Fruit fly (Drosophila melanogaster) whole organism, larva: Measurements from ENCODE around the gene Cdk8.

Experiments
- noc ChIP-seq: fragments of 200-800 bp; sonication (Bioruptor generic); optimal IDR thresholded peaks from 3 replicates; lab custom pipeline; 2019; ENCODE audit warnings: missing biosample characterization, mild to moderate bottlenecking, missing genetic modification characterization, moderate library complexity

The Cdk8 gene

DNA sequence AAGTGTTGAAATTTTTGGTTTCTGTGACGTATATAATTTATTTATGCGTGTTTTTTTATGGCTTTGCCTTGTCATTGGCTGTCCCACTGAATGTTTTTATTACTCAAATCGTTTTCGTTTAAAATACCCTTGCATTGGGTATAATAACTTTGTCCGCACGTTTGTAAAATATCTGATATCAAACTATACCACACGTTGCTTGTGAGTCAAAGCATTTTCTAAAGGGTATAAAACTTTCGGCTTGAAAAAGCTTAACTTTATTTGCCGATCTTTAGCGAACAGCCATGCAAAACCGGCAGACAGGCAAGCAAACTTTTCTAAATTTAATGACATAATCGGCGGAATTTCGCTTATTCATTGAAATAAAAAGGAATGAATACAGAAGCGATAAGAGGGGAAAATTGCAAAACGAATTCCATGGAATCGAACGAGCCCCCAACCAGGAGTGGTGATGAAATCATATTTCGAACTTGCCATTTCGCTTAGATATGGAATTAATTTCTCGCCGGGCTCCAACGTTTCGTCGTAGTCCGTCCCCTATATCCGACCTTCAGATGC lies 9.0 kb upstream of the Cdk8 start:
- peak; percentile 82 for TF ChIP-seq noc (tag; lab: Kevin White, UChicago)

DNA sequence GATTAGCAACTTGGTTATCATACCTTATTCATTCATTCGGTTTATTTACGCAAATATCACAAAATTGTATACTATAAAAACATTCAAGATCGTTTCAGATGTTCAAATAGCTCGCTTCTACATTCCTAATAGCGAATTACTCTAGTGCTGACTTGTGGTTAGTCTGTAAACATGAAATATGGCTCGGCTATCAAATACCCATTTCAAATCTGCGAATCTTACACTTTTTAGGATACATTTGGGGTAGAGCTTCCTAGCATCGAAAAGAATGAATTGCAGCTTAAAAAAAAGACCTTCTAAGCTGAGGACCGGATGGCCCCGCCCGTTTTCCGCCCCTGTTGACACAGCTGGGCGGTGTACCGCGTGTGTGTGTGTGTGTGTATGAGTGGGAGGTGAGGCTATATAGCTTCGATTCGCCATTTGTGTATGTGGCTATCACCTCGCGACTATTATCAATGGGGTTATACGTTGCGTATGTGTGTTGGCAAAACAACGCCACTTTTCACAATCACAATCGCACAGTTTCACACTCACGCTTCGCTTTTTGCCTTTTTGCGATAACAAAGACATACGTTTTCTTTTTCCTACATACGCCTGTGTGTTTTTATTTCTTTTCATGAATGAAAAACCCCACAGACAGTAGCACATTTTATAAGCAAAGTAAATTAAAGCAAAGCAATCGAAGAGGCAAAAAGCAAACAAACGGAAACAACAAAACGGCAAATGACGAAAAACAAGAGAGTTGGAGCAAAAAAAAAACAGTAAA lies 8.3 kb upstream of the Cdk8 start:
- TF ChIP-seq noc (tag; lab: Kevin White, UChicago): no peak

DNA sequence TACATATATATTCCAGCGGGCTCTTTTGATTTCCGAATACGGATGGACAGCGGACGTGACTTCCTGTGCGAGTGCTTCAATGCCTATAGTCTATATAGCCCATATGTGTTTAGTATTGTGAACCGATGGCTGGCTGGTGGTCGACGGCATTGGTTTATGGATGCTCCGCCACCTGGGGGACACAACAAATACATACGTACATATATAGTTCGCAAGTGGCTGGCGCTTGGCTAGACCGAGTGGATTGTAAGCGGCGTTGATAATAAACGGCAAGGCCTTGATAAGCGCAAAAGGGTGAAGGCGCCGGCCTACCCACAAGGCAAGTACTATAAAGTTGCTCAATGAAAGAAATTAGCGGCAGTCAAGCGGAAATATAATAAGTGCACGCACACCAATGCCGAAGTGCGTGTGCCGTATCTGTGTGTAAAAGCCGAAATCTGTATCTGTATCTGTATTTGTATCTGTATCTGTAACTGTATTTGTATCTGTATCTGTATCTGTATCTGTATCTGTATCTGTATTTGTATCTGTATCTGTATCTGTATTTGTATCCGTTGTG lies 7.6 kb upstream of the Cdk8 start:
- no peak for TF ChIP-seq noc (tag; lab: Kevin White, UChicago)

DNA sequence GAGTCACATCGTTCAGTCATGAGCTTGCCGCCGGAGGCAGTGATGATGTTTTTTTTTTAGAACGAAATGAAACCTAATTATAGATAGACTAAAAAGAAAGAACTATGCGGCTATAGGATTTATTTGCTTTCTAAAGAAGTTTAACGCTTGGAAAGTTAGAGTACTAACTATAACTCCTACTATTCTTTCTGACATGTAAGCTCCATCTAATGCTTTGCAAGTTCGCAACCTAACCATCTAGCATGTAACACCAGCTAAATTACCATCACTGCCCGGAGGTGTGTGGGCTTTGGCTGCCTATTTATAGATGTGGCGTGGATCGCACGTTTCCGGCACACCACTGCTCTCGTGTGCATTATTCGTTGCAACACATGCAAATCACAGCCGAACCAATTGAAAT lies 3.6 kb upstream of the Cdk8 start:
- TF ChIP-seq noc (tag; lab: Kevin White, UChicago): no peak

DNA sequence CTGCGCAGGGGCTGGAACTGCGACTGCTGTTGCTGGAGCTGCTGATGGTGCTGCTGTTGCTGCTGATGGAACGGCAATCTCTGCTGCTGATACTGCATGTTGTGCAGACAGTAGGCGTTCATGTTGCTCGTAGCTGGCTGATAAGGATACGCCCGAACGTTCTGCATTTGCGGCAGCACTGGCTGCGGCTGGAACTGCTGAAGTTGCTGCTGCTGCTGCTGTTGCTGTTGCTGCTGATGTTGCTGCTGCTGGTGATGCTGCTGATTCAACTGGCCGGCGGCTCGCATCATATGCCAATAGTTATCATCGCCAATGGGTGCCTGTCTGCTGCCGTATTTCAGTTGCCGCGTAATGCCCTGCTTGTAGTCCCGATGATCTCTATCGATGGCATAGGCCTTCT lies 2.2 kb upstream of the Cdk8 start:
- TF ChIP-seq noc (tag; lab: Kevin White, UChicago): no peak

DNA sequence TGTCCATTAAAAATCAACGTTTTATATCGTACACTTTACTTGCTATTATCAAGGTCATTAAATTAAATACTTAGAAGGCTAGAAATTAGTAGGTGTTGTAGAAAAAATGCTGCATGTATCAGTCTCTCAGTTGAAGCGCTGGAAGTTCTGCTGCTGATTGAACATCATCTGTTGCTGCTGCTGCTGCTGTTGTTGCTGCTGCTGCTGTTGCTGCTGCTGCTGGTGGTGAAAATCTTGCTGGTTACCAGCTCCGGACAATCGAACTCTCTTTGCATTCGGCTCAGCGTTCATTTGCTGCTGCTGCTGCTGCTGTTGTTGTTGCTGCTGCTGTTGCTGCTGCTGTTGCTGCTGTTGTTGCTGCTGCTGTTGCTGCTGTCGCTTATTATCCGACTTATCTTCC lies 1.4 kb downstream of the Cdk8 start:
- TF ChIP-seq noc (tag; lab: Kevin White, UChicago): no peak

DNA sequence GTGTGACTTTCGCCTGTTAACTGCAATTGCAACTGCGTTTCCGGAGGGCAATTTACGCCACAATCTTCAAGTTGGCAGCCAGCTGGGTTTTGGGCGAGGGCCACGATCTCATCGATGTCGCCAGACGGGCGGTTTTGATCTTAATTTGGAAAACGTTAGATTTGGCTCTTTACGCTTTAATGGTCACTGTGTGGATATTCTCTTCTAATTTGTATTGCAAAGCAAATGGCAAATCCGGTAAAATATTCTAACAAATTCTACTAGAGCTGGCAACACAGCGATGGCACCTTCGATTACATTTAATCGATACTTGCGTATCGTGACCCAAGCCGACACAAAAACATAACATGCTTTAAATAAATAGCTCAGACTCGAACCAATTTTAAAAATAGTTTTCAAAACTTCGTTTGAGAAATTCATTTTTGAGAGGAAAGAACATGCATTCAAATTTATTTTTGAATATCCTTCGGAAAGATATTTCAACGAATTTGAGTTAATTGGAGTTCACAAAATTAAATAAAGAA lies 1.9 kb downstream of the Cdk8 start, which contains the start of gene I-2:
Gene I-2, minus strand, starts transcription at position 282 of the 524 bp plus-strand sequence.
- TF ChIP-seq noc (tag; lab: Kevin White, UChicago): no peak

DNA sequence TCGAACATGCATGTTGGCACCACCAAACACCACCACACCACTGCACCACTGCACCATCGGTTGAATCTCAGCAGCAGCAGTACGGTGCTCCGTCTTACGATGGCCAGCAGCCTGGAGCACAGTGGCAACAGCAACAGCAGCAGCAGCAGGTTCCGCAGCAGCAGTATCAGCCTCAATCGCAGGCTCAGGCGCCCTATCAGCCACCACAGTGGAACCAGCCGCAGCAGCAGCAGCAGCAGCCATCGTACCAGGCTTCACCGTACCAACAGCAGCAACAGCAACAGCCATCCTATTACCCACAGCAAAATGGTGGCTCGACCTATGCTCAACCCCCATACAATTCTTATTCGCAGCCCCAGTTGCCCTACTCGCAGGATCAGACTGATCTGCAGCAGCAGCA lies 6.3 kb downstream of the Cdk8 start:
- no peak for TF ChIP-seq noc (tag; lab: Kevin White, UChicago)

DNA sequence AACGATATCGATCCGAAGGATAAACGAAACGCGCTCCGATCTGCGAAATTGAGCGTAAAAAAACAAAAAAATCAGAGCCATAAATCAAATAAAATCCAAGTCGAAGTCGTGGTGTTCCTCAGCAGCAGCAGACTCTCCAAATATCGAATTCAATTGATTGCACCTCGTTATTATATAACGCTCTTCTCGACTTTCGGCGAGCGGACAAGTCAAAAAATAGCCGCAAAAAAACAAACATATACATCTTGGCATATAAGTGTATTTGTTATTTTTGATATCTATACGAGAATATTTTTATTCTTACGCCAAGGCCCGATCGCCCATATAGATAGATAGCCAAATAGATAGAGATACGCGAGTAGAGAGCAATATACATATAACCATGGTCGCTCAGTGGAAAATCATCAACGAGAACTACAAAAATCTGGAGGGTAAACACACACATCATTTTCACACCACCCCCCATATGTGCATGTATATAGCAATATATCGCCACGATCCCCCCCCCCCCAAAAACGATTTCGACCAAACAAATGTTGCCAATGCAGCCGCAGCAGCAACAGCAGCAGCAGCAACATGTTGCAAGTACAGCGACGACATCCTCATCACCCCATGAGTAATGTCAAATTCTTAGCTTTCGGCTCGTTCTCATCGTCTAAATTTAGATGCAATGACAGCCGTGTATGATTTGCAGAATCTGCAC lies 8.7 kb downstream of the Cdk8 start:
- no peak for TF ChIP-seq noc (tag; lab: Kevin White, UChicago)

DNA sequence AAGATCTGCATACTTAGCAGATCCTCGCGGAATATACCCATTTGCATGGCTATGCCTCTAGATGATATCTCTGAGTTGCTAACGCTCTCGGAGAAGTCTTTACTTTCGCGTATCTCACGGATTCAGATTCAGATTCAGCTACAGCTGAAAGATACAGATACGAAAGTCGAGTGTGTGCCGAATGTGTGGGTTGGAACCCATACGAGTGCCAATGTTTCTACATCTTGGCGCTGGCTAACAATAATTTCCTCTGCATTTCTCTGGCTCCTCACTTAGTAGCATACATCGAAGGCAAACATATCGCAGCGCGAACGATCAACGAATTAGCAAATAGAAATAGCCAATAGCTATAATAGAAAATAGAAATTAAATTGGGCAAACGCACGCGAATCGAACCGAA lies 9.3 kb downstream of the Cdk8 start:
- no peak for TF ChIP-seq noc (tag; lab: Kevin White, UChicago)

DNA sequence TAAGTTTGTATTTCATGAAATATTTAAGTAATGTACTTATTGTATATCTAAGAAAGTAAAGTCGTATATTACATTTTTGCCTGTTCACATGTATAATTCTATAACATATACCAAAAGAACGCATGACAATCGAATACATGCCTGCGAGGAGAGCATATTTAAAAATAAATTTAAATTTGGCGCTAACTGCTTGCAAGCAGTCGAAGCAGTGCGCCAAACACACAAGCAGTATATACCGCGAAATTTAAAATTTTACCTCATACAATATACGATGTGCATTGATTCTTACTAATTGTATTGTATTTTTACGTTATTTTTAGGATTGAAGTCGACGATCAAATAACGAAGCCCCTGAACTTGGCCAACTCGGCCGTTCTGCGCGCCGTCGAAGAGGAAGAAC lies 14.2 kb downstream of the Cdk8 start:
- TF ChIP-seq noc (tag; lab: Kevin White, UChicago): no peak

DNA sequence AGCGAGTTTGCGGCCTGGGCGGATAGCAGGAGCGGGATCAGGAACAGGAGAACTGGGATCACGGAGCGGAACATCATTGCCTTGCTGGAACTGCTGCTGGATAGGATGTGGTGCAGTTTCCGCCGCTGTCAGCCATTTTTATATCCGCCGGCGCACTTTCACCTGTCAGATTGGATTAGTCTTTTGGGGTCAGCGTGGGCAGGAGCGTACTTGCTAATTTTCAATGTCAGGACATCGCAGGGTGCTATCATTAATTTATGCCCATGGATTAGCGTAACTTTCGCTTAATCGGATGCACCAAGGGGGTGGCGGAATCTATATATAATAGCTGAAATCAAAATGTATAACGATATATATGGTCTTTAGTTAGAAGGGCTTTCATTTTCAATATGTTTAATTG lies 14.7 kb downstream of the Cdk8 start, which contains the start of gene Ilp5:
Gene Ilp5, minus strand, starts transcription at position 101 of the 400 bp plus-strand sequence.
- no peak for TF ChIP-seq noc (tag; lab: Kevin White, UChicago)

DNA sequence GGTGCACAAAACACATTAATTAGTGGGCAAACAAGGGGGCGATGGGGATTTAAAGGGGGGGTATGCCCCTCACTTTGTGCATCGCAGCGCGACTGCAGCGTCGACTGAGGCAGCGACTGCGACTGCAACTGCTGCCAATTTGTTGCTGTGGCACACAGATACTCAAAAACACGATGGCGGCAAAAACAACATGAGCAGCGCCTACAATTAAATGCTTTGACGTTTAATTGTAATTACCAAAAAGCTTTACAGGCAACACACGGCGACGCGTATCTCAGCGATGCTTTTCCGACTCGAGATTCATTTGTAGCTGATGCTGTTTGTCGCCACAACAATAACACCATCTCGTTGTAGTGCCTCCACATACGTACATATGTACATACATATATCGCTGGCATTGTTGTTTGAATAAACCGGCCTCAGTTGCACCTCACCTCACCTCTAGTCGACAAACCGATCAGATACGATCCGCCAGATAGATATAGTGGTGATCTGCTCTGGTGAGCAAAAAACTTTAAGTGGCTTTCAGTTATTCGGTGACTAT lies 17.3 kb downstream of the Cdk8 start:
- no peak for TF ChIP-seq noc (tag; lab: Kevin White, UChicago)

DNA sequence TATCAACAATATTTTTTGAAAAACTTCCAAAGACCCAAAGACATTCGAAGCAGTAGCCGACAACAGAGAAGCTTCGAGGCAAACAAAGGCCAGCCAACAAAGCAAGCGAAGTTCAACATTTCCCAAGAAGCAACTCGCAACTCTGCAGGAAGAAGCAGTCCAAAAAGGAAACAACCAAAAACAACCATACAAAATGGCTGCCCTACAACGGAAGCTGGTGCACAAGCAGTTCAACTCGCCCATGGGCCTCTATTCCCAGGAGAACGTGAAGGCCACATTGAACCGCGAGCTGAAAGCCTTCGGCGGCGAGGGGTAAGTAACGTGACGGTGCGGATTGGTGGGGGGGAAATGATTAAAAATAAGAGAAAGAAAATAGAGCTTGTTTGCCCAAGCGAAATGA lies 18.2 kb downstream of the Cdk8 start:
- no peak for TF ChIP-seq noc (tag; lab: Kevin White, UChicago)

DNA sequence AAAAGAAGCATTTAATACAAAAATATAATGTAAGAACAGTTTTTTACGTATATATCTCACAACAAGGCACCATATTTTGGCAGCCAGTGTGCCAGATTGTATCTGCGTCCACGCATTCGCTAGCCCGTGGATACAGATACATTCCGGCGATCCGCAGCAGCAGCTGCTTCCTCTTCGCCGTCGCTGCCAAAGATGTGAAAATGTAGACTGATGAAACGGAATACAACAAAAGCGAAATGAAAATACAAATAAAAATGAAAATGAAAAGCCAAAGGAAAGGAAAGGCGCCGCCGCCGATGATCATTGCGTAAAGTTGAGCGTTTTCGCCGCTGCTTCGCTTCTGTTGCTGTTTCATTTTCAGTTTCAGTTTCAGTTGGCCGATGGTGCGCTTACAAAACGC lies 22.8 kb downstream of the Cdk8 start:
- TF ChIP-seq noc (tag; lab: Kevin White, UChicago): no peak

DNA sequence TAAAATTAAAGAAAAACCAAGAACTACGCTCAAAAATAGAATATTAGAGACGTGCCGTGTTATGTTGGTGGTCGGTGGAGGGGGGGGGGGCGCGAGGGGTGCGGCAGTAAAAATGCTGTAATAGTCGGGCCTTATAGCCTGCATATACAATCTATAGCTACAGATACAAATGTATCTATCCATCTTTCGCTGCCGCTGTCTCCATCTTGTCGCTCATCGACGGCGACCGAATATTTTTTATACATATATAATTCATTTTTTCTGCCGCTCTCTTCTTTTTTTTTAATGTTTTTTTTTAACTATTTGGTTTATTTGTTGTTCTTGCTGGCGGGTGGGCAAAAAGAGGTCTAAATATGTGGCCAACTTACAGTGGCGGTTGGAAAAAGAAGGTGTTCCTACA lies 23.8 kb downstream of the Cdk8 start:
- TF ChIP-seq noc (tag; lab: Kevin White, UChicago): no peak
